Worm (Caenorhabditis elegans) whole organism, mixed stage, embryonic: Measurements from ENCODE around the gene C03B1.4.

Source experiments
- M03D4.4 ChIP-seq: sonication (generic microtip); optimal IDR thresholded peaks from 2 replicates; lab custom pipeline; 2017; ENCODE audit warnings: mild to moderate bottlenecking, missing genetic modification characterization, missing compliant biosample characterization
- bed-3 ChIP-seq: fragments of 200-800 bp; sonication (Bioruptor generic); optimal IDR thresholded peaks from 3 replicates; lab custom pipeline; 2018; ENCODE audit warnings: mild to moderate bottlenecking, missing genetic modification characterization, moderate library complexity, missing compliant biosample characterization
- blmp-1 ChIP-seq: fragments of 150-350 bp; optimal IDR thresholded peaks from 2 replicates; lab custom pipeline; 2014; ENCODE audit warnings: missing biosample characterization, missing genetic modification characterization
- ceh-39 ChIP-seq: fragments of 150-350 bp; optimal IDR thresholded peaks from 2 replicates; lab custom pipeline; 2014; ENCODE audit warnings: missing biosample characterization, missing genetic modification characterization
- ceh-43 ChIP-seq: fragments of 200-800 bp; sonication (Bioruptor generic); optimal IDR thresholded peaks from 2 replicates; lab custom pipeline; 2018; ENCODE audit warnings: mild to moderate bottlenecking, missing genetic modification characterization, moderate library complexity, missing compliant biosample characterization
- ceh-83 ChIP-seq: fragments of 200-800 bp; sonication (Bioruptor generic); optimal IDR thresholded peaks from 2 replicates; lab custom pipeline; 2018; ENCODE audit warnings: mild to moderate bottlenecking, missing genetic modification characterization, missing compliant biosample characterization
- ces-1 ChIP-seq: fragments of 150-350 bp; optimal IDR thresholded peaks from 2 replicates; lab custom pipeline; 2014; ENCODE audit warnings: missing biosample characterization, missing genetic modification reagents, missing genetic modification characterization
- cnd-1 ChIP-seq: fragments of 200-800 bp; sonication (Bioruptor generic); optimal IDR thresholded peaks from 2 replicates; lab custom pipeline; 2018; ENCODE audit warnings: mild to moderate bottlenecking, missing genetic modification characterization, missing compliant biosample characterization
- drap-1 ChIP-seq: fragments of 200-800 bp; sonication (Bioruptor generic); optimal IDR thresholded peaks from 3 replicates; lab custom pipeline; 2018; ENCODE audit warnings: mild to moderate bottlenecking, missing genetic modification characterization, missing compliant biosample characterization
- elt-1 ChIP-seq: sonication (generic microtip); optimal IDR thresholded peaks from 2 replicates; lab custom pipeline; 2017; ENCODE audit warnings: missing genetic modification characterization, mild to moderate bottlenecking, missing compliant biosample characterization, antibody characterized with exemption, moderate library complexity, borderline replicate concordance; ENCODE audit not compliant: insufficient read depth
- elt-3 ChIP-seq: fragments of 150-350 bp; optimal IDR thresholded peaks from 2 replicates; lab custom pipeline; 2014; ENCODE audit warnings: missing biosample characterization, missing genetic modification characterization
- flh-1 ChIP-seq: fragments of 200-800 bp; sonication (Bioruptor generic); optimal IDR thresholded peaks from 2 replicates; lab custom pipeline; 2018; ENCODE audit warnings: mild to moderate bottlenecking, missing genetic modification characterization, moderate library complexity, missing compliant biosample characterization
- ham-2 ChIP-seq: fragments of 200-800 bp; sonication (Bioruptor generic); optimal IDR thresholded peaks from 2 replicates; lab custom pipeline; 2018; ENCODE audit warnings: mild to moderate bottlenecking, missing genetic modification characterization, missing compliant biosample characterization
- hlh-1 ChIP-seq: fragments of 150-350 bp; optimal IDR thresholded peaks from 2 replicates; lab custom pipeline; 2014; ENCODE audit warnings: missing biosample characterization, missing genetic modification reagents, missing genetic modification characterization
- lin-13 ChIP-seq: fragments of 150-350 bp; optimal IDR thresholded peaks from 2 replicates; lab custom pipeline; 2014; ENCODE audit warnings: missing biosample characterization, missing genetic modification characterization
- lin-32 ChIP-seq: fragments of 200-800 bp; sonication (Bioruptor generic); optimal IDR thresholded peaks from 2 replicates; lab custom pipeline; 2018; ENCODE audit warnings: mild to moderate bottlenecking, missing genetic modification characterization, missing compliant biosample characterization
- lsy-2 ChIP-seq: fragments of 150-350 bp; optimal IDR thresholded peaks from 2 replicates; lab custom pipeline; 2014; ENCODE audit warnings: missing biosample characterization, missing genetic modification characterization
- mab-5 ChIP-seq: fragments of 150-350 bp; optimal IDR thresholded peaks from 2 replicates; lab custom pipeline; 2014; ENCODE audit warnings: missing biosample characterization, missing genetic modification characterization
- mep-1 ChIP-seq: fragments of 150-350 bp; optimal IDR thresholded peaks from 2 replicates; lab custom pipeline; 2017; ENCODE audit warnings: missing biosample characterization, missing genetic modification reagents, missing genetic modification characterization, inconsistent platforms
- mls-2 ChIP-seq: sonication (generic microtip); optimal IDR thresholded peaks from 2 replicates; lab custom pipeline; 2016; ENCODE audit warnings: mild to moderate bottlenecking, missing genetic modification characterization, moderate library complexity, missing compliant biosample characterization
- nhr-12 ChIP-seq: fragments of 150-350 bp; optimal IDR thresholded peaks from 2 replicates; lab custom pipeline; 2014; ENCODE audit warnings: missing biosample characterization, missing genetic modification characterization
- nhr-2 ChIP-seq: fragments of 150-350 bp; optimal IDR thresholded peaks from 2 replicates; lab custom pipeline; 2014; ENCODE audit warnings: missing biosample characterization, missing genetic modification characterization
- nhr-237 ChIP-seq: fragments of 150-350 bp; optimal IDR thresholded peaks from 2 replicates; lab custom pipeline; 2014; ENCODE audit warnings: missing biosample characterization, missing genetic modification characterization
- nhr-28 ChIP-seq: fragments of 150-350 bp; optimal IDR thresholded peaks from 2 replicates; lab custom pipeline; 2014; ENCODE audit warnings: missing biosample characterization, missing genetic modification characterization
- nhr-76 ChIP-seq: sonication (generic microtip); optimal IDR thresholded peaks from 2 replicates; lab custom pipeline; 2017; ENCODE audit warnings: missing biosample characterization, missing genetic modification characterization
- pha-4 ChIP-seq: fragments of 150-350 bp; optimal IDR thresholded peaks from 2 replicates; lab custom pipeline; 2018; ENCODE audit warnings: missing biosample characterization, missing genetic modification reagents, missing genetic modification characterization
- sem-2 ChIP-seq: fragments of 200-800 bp; sonication (Bioruptor generic); optimal IDR thresholded peaks from 2 replicates; lab custom pipeline; 2018; ENCODE audit warnings: mild to moderate bottlenecking, missing genetic modification characterization, missing compliant biosample characterization
- snpc-4 ChIP-seq: fragments of 150-350 bp; optimal IDR thresholded peaks from 2 replicates; lab custom pipeline; 2014; ENCODE audit warnings: missing biosample characterization, missing genetic modification characterization
- sptf-1 ChIP-seq: sonication (generic microtip); optimal IDR thresholded peaks from 2 replicates; lab custom pipeline; 2017; ENCODE audit warnings: mild to moderate bottlenecking, missing genetic modification characterization, moderate library complexity, missing compliant biosample characterization
- tbx-8 ChIP-seq: fragments of 200-800 bp; sonication (Bioruptor generic); optimal IDR thresholded peaks from 2 replicates; lab custom pipeline; 2018; ENCODE audit warnings: mild to moderate bottlenecking, missing genetic modification characterization, moderate library complexity, missing compliant biosample characterization
- unc-120 ChIP-seq: sonication (generic microtip); optimal IDR thresholded peaks from 2 replicates; lab custom pipeline; 2017; ENCODE audit warnings: missing genetic modification characterization, missing compliant biosample characterization; ENCODE audit not compliant: poor library complexity, severe bottlenecking
- unc-39 ChIP-seq: fragments of 150-350 bp; optimal IDR thresholded peaks from 2 replicates; lab custom pipeline; 2014; ENCODE audit warnings: missing biosample characterization, missing genetic modification characterization
- unc-62 ChIP-seq: fragments of 150-350 bp; optimal IDR thresholded peaks from 2 replicates; lab custom pipeline; 2014; ENCODE audit warnings: missing biosample characterization, missing genetic modification reagents, missing genetic modification characterization
- zip-8 ChIP-seq: fragments of 150-350 bp; optimal IDR thresholded peaks from 2 replicates; lab custom pipeline; 2014; ENCODE audit warnings: missing biosample characterization, missing genetic modification characterization
- ztf-11 ChIP-seq: fragments of 150-350 bp; optimal IDR thresholded peaks from 2 replicates; lab custom pipeline; 2014; ENCODE audit warnings: missing biosample characterization, missing genetic modification characterization

Gene C03B1.4

ce11 chrX:6373348-6373747 is 9.1 kb downstream of the C03B1.4 start, which contains the start of gene C03B1.17:
TSS of gene C03B1.17 (plus strand) at chrX:6373648.
- TF ChIP-seq ceh-39 (no peak), pha-4 (tag; lab: Kevin White, UChicago) (no peak), sem-2 (no peak), nhr-12 (tag; lab: Kevin White, UChicago) (no peak), lin-32 (GFP tag; lab: Kevin White, UChicago) (no peak), lsy-2 (tag; lab: Kevin White, UChicago) (no peak), elt-1 (tag; lab: Kevin White, UChicago) (no peak), unc-62 (GFP tag; lab: Kevin White, UChicago) (no peak), tbx-8 (GFP tag; lab: Kevin White, UChicago) (no peak), elt-3 (tag; lab: Kevin White, UChicago) (no peak), sptf-1 (no peak), nhr-237 (tag; lab: Kevin White, UChicago) (no peak), ces-1 (GFP tag; lab: Kevin White, UChicago) (no peak), blmp-1 (no peak), ceh-83 (no peak)

- TF ChIP-seq ceh-83 (no peak), ham-2 (no peak), elt-3 (tag; lab: Kevin White, UChicago) (no peak), nhr-28 (no peak), nhr-12 (tag; lab: Kevin White, UChicago) (no peak), nhr-2 (tag; lab: Kevin White, UChicago) (no peak), mab-5 (tag; lab: Kevin White, UChicago) (no peak), pha-4 (tag; lab: Kevin White, UChicago) (no peak), lsy-2 (tag; lab: Kevin White, UChicago) (no peak), sem-2 (no peak), nhr-76 (tag; lab: Kevin White, UChicago) (no peak), snpc-4 (no peak), cnd-1 (tag; lab: Kevin White, UChicago) (no peak), ceh-39 (no peak)
Observed at ce11 chrX:6374451-6374850, 10.2 kb downstream of the C03B1.4 start, which contains the start of gene C03B1.1. TSS of gene C03B1.1 (plus strand) at chrX:6374751.

ce11 chrX:6377634-6378288 is 13.5 kb downstream of the C03B1.4 start, which contains the start of gene lmp-1:
TSS of gene lmp-1 (minus strand) at chrX:6377684.
- TF ChIP-seq ceh-39 (no peak), lin-32 (GFP tag; lab: Kevin White, UChicago) (no peak), ztf-11 (no peak), elt-1 (tag; lab: Kevin White, UChicago) (no peak), M03D4.4 (tag; lab: Kevin White, UChicago) (no peak)
- TF ChIP-seq, all 35 proteins: peak for 0

- TF ChIP-seq ceh-43 (no peak), ceh-83 (no peak), ztf-11 (peak; percentile 20), elt-1 (tag; lab: Kevin White, UChicago) (no peak), ceh-39 (no peak), ces-1 (GFP tag; lab: Kevin White, UChicago) (peak; percentile 44), unc-62 (GFP tag; lab: Kevin White, UChicago) (no peak), nhr-12 (tag; lab: Kevin White, UChicago) (no peak), unc-120 (peak; percentile 36), lsy-2 (tag; lab: Kevin White, UChicago) (peak; percentile 11), ham-2 (peak; percentile 47), drap-1 (peak; percentile 65), nhr-237 (tag; lab: Kevin White, UChicago) (peak; percentile 44), lin-13 (tag; lab: Kevin White, UChicago) (peak; percentile 71), elt-3 (tag; lab: Kevin White, UChicago) (no peak), mls-2 (peak; percentile 56), nhr-28 (no peak), zip-8 (no peak), lin-32 (GFP tag; lab: Kevin White, UChicago) (no peak), cnd-1 (tag; lab: Kevin White, UChicago) (peak; percentile 15), M03D4.4 (tag; lab: Kevin White, UChicago) (no peak), flh-1 (GFP tag; lab: Kevin White, UChicago) (no peak), sem-2 (no peak), hlh-1 (tag; lab: Kevin White, UChicago) (peak; percentile 56), blmp-1 (no peak), mab-5 (tag; lab: Kevin White, UChicago) (no peak), pha-4 (tag; lab: Kevin White, UChicago) (peak; percentile 91), snpc-4 (no peak), nhr-76 (tag; lab: Kevin White, UChicago) (no peak), bed-3 (GFP tag; lab: Kevin White, UChicago) (no peak), nhr-2 (tag; lab: Kevin White, UChicago) (no peak), unc-39 (tag; lab: Kevin White, UChicago) (no peak), mep-1 (peak; percentile 62), sptf-1 (peak; percentile 54), tbx-8 (GFP tag; lab: Kevin White, UChicago) (no peak)
Observed at ce11 chrX:6378363-6378762, 14.1 kb downstream of the C03B1.4 start.
